Worm (Caenorhabditis elegans) whole organism, L1 larva: ENCODE measurements around the gene F25B4.4.

Experiments
- blmp-1 ChIP-seq: fragments of 150-350 bp; optimal IDR thresholded peaks from 2 replicates; lab custom pipeline; 2014; ENCODE audit warnings: missing biosample characterization, missing genetic modification characterization
- dpl-1 ChIP-seq, 3 experiments: fragments of 150-350 bp in 2 of 3; sonication (generic microtip) in 1 of 3; optimal IDR thresholded peaks; 2 replicates each; lab custom pipeline; 2014 to 2017; ENCODE audit warnings: missing biosample characterization in 3 of 3, missing genetic modification characterization in 3 of 3, missing genetic modification reagents in 3 of 3
- jun-1 ChIP-seq: fragments of 150-350 bp; optimal IDR thresholded peaks from 2 replicates; lab custom pipeline; 2014; ENCODE audit warnings: missing biosample characterization, missing genetic modification reagents, missing genetic modification characterization
- lin-13 ChIP-seq: fragments of 150-350 bp; optimal IDR thresholded peaks from 2 replicates; lab custom pipeline; 2014; ENCODE audit warnings: missing biosample characterization, missing genetic modification reagents, missing genetic modification characterization
- lin-35 ChIP-seq, 2 experiments: fragments of 150-350 bp; optimal IDR thresholded peaks; 2 replicates each; lab custom pipeline; 2014; ENCODE audit warnings: missing biosample characterization in 2 of 2, missing genetic modification characterization in 2 of 2, missing genetic modification reagents in 2 of 2
- sptf-1 ChIP-seq: fragments of 150-350 bp; optimal IDR thresholded peaks from 2 replicates; lab custom pipeline; 2014; ENCODE audit warnings: missing biosample characterization, missing genetic modification characterization
- ztf-4 ChIP-seq: fragments of 150-350 bp; optimal IDR thresholded peaks from 2 replicates; lab custom pipeline; 2014; ENCODE audit warnings: missing biosample characterization, missing genetic modification characterization

DNA sequence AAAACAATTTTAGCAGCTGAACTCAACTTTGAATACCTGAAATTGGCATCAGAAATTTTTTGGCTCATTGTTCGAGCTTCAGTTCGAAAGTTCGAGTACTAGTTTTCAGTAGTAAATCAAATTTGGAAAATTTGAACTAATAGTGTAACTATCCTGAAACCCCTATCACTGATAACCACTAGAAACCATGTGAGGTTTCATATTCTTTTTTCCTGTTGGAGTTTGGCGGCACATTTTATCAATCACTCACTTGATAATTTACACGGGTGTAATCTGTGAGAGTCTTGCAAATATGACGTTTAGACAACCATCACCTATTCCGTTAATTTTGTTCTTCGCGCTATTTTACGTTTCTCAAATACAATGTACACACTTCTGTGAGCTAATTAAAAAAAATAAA lies 37.3 kb upstream of the F25B4.4 start, which contains the start of gene C14C11.4:
- TF ChIP-seq jun-1 (no peak), sptf-1 (tag; lab: Kevin White, UChicago) (no peak), lin-35 (GFP tag; optimal IDR thresholded peaks at IDR 0.05; lab: Kevin White, UChicago) (no peak), blmp-1 (tag; lab: Kevin White, UChicago) (no peak), dpl-1 (GFP tag; optimal IDR thresholded peaks at IDR 0.05; lab: Kevin White, UChicago) (no peak), ztf-4 (tag; lab: Kevin White, UChicago) (no peak), lin-13 (GFP tag; lab: Kevin White, UChicago) (no peak)
